Fruit fly (Drosophila melanogaster) whole organism, embryonic: ENCODE measurements around the gene CG33791.

Source experiments
- Aef1 ChIP-seq: fragments of 200-800 bp; sonication (Bioruptor generic); IDR thresholded peaks from 3 replicates; pipeline ENCODE4 v1.3.6; 2022; ENCODE audit warnings: missing biosample characterization, missing genetic modification characterization
- Awh ChIP-seq: fragments of 200-800 bp; sonication (Bioruptor generic); IDR thresholded peaks from 2 replicates; pipeline ENCODE4, ENCODE4 v1.3.6; 2022; ENCODE audit warnings: missing biosample characterization, missing genetic modification characterization
- BtbVII ChIP-seq: fragments of 200-800 bp; sonication (Bioruptor generic); optimal IDR thresholded peaks from 3 replicates; lab custom pipeline; 2017; ENCODE audit warnings: missing biosample characterization, mild to moderate bottlenecking, missing genetic modification characterization
- CG10209 ChIP-seq: fragments of 200-800 bp; sonication (Bioruptor generic); optimal IDR thresholded peaks from 3 replicates; lab custom pipeline; 2017; ENCODE audit warnings: missing biosample characterization, mild to moderate bottlenecking, missing genetic modification characterization, missing genetic modification reagents
- CG11696 ChIP-seq: fragments of 200-800 bp; sonication (Bioruptor generic); IDR thresholded peaks from 2 replicates; pipeline ENCODE4 v1.3.6; 2022; ENCODE audit warnings: missing biosample characterization, missing genetic modification characterization
- CG30403 ChIP-seq: fragments of 200-800 bp; sonication (Bioruptor generic); optimal IDR thresholded peaks from 3 replicates; lab custom pipeline; 2016; ENCODE audit warnings: missing biosample characterization, missing genetic modification characterization
- CG31365 ChIP-seq: fragments of 200-800 bp; sonication (Bioruptor generic); optimal IDR thresholded peaks from 2 replicates; lab custom pipeline; 2018; ENCODE audit warnings: missing biosample characterization, mild to moderate bottlenecking, missing genetic modification characterization
- CG3163 ChIP-seq: fragments of 200-800 bp; sonication (Bioruptor generic); optimal IDR thresholded peaks from 3 replicates; lab custom pipeline; 2016; ENCODE audit warnings: missing biosample characterization, missing genetic modification characterization
- CG32772 ChIP-seq: fragments of 200-800 bp; sonication (Bioruptor generic); IDR thresholded peaks from 2 replicates; pipeline ENCODE4 v1.3.6; 2022; ENCODE audit warnings: missing biosample characterization, missing genetic modification characterization
- CG34422 ChIP-seq: fragments of 200-800 bp; sonication (Bioruptor generic); IDR thresholded peaks from 3 replicates; pipeline ENCODE4 v1.3.6; 2022; ENCODE audit warnings: missing biosample characterization, missing genetic modification characterization
- CG42726 ChIP-seq: fragments of 200-800 bp; sonication (Bioruptor generic); IDR thresholded peaks from 2 replicates; pipeline ENCODE4 v1.3.6; 2022; ENCODE audit warnings: missing biosample characterization, missing genetic modification characterization; ENCODE audit not compliant: partially characterized antibody
- CG6813 ChIP-seq: fragments of 200-800 bp; sonication (Bioruptor generic); optimal IDR thresholded peaks from 2 replicates; lab custom pipeline; 2017; ENCODE audit warnings: missing biosample characterization, missing genetic modification characterization, mild to moderate bottlenecking, moderate library complexity, missing genetic modification reagents
- CG7357 ChIP-seq: fragments of 200-800 bp; sonication (Bioruptor generic); IDR thresholded peaks from 3 replicates; pipeline ENCODE4 v1.3.6; 2022; ENCODE audit warnings: missing biosample characterization, missing genetic modification characterization
- CG7372 ChIP-seq: fragments of 200-800 bp; sonication (Bioruptor generic); IDR thresholded peaks from 2 replicates; pipeline ENCODE4 v1.3.6; 2022; ENCODE audit warnings: missing biosample characterization, missing genetic modification characterization
- CG7839 ChIP-seq: fragments of 200-800 bp; sonication (Bioruptor generic); optimal IDR thresholded peaks from 3 replicates; lab custom pipeline; 2018; ENCODE audit warnings: missing biosample characterization, mild to moderate bottlenecking, missing genetic modification characterization, moderate library complexity
- CoRest ChIP-seq: fragments of 200-800 bp; sonication (Bioruptor generic); optimal IDR thresholded peaks from 3 replicates; lab custom pipeline; 2018; ENCODE audit warnings: missing biosample characterization, mild to moderate bottlenecking, missing genetic modification characterization, moderate library complexity
- D19B ChIP-seq: fragments of 200-800 bp; sonication (Bioruptor generic); optimal IDR thresholded peaks from 2 replicates; lab custom pipeline; 2017; ENCODE audit warnings: missing biosample characterization, mild to moderate bottlenecking, missing genetic modification characterization
- Drgx ChIP-seq: fragments of 200-800 bp; sonication (Bioruptor generic); IDR thresholded peaks from 2 replicates; pipeline ENCODE4 v1.3.6; 2022; ENCODE audit warnings: missing biosample characterization, missing genetic modification characterization
- Fer3 ChIP-seq: fragments of 200-800 bp; sonication (Bioruptor generic); optimal IDR thresholded peaks from 2 replicates; lab custom pipeline; 2018; ENCODE audit warnings: missing biosample characterization, mild to moderate bottlenecking, missing genetic modification characterization, moderate library complexity
- HLH54F ChIP-seq: fragments of 200-800 bp; sonication (Bioruptor generic); optimal IDR thresholded peaks from 3 replicates; lab custom pipeline; 2016; ENCODE audit warnings: missing biosample characterization, missing genetic modification characterization
- Hey ChIP-seq: fragments of 200-800 bp; sonication (Bioruptor generic); optimal IDR thresholded peaks from 3 replicates; lab custom pipeline; 2018; ENCODE audit warnings: missing biosample characterization, mild to moderate bottlenecking, missing genetic modification characterization
- HmgZ ChIP-seq: fragments of 200-800 bp; sonication (Bioruptor generic); optimal IDR thresholded peaks from 2 replicates; lab custom pipeline; 2018; ENCODE audit warnings: missing biosample characterization, mild to moderate bottlenecking, missing genetic modification characterization
- Hmx ChIP-seq: fragments of 200-800 bp; sonication (Bioruptor generic); optimal IDR thresholded peaks from 2 replicates; lab custom pipeline; 2016; ENCODE audit warnings: missing biosample characterization, missing genetic modification characterization
- Hr3 ChIP-seq: fragments of 200-800 bp; sonication (Bioruptor generic); optimal IDR thresholded peaks from 3 replicates; lab custom pipeline; 2016; ENCODE audit warnings: missing biosample characterization, missing genetic modification characterization
- Hr78 ChIP-seq, 2 experiments: fragments of 200-800 bp in 1 of 2; fragments of >200 bp in 1 of 2; sonication (Bioruptor generic) in 1 of 2; optimal IDR thresholded peaks; 2 replicates each; lab custom pipeline; 2017 to 2019; ENCODE audit warnings: missing biosample characterization in 2 of 2, missing genetic modification characterization in 2 of 2, mild to moderate bottlenecking in 1 of 2, moderate library complexity in 1 of 2
- Max ChIP-seq: fragments of 200-800 bp; sonication (Bioruptor generic); optimal IDR thresholded peaks from 2 replicates; lab custom pipeline; 2016; ENCODE audit warnings: missing biosample characterization, mild to moderate bottlenecking, missing genetic modification characterization
- Spps ChIP-seq: fragments of 200-800 bp; sonication (Bioruptor generic); optimal IDR thresholded peaks from 2 replicates; lab custom pipeline; 2018; ENCODE audit warnings: missing biosample characterization, mild to moderate bottlenecking, missing genetic modification characterization
- Stat92E ChIP-seq, 3 experiments: fragments of >200 bp in 2 of 3; fragments of 200-800 bp in 1 of 3; sonication (Bioruptor generic) in 1 of 3; optimal IDR thresholded peaks; 2 replicates each; lab custom pipeline; 2017 to 2019; ENCODE audit warnings: missing biosample characterization in 3 of 3, missing genetic modification characterization in 3 of 3, mild to moderate bottlenecking in 1 of 3, moderate library complexity in 1 of 3
- YL-1 ChIP-seq: fragments of 200-800 bp; sonication (Bioruptor generic); optimal IDR thresholded peaks from 3 replicates; lab custom pipeline; 2017; ENCODE audit warnings: missing biosample characterization, mild to moderate bottlenecking, missing genetic modification characterization
- abd-A ChIP-seq: fragments of 200-800 bp; sonication (Bioruptor generic); optimal IDR thresholded peaks from 3 replicates; lab custom pipeline; 2019; ENCODE audit warnings: missing biosample characterization, mild to moderate bottlenecking, missing genetic modification characterization, moderate library complexity
- aop ChIP-seq: fragments of 200-800 bp; sonication (Bioruptor generic); IDR thresholded peaks from 2 replicates; pipeline ENCODE4 v1.3.6; 2022; ENCODE audit warnings: missing biosample characterization, missing genetic modification characterization
- caup ChIP-seq: fragments of 200-800 bp; sonication (Bioruptor generic); optimal IDR thresholded peaks from 3 replicates; lab custom pipeline; 2017; ENCODE audit warnings: missing biosample characterization, mild to moderate bottlenecking, missing genetic modification characterization, moderate library complexity; ENCODE audit not compliant: severe bottlenecking
- crol ChIP-seq: fragments of 200-800 bp; sonication (Bioruptor generic); IDR thresholded peaks from 2 replicates; pipeline ENCODE4 v1.3.6; 2022; ENCODE audit warnings: missing biosample characterization, missing genetic modification characterization
- dysf ChIP-seq: fragments of 200-800 bp; sonication (Bioruptor generic); IDR thresholded peaks from 3 replicates; pipeline ENCODE4 v1.3.6; 2022; ENCODE audit warnings: missing biosample characterization, missing genetic modification characterization
- gcm2 ChIP-seq: fragments of 200-800 bp; sonication (Bioruptor generic); optimal IDR thresholded peaks from 2 replicates; lab custom pipeline; 2016; ENCODE audit warnings: missing biosample characterization, missing genetic modification characterization
- gt ChIP-seq: fragments of 200-800 bp; sonication (Bioruptor generic); IDR thresholded peaks from 2 replicates; pipeline ENCODE4 v1.3.6; 2022; ENCODE audit warnings: missing biosample characterization, missing genetic modification characterization
- hbn ChIP-seq: fragments of 200-800 bp; sonication (Bioruptor generic); IDR thresholded peaks from 2 replicates; pipeline ENCODE4 v1.3.6; 2022; ENCODE audit warnings: missing biosample characterization, missing genetic modification characterization; ENCODE audit not compliant: partially characterized antibody
- jigr1 ChIP-seq: fragments of 200-800 bp; sonication (Bioruptor generic); IDR thresholded peaks from 3 replicates; pipeline ENCODE4 v1.3.6; 2022; ENCODE audit warnings: missing biosample characterization, missing genetic modification characterization
- ken ChIP-seq: fragments of 200-800 bp; sonication (Bioruptor generic); IDR thresholded peaks from 3 replicates; pipeline ENCODE4 v1.3.6; 2022; ENCODE audit warnings: missing biosample characterization, missing genetic modification characterization
- lab ChIP-seq: fragments of 200-800 bp; sonication (Bioruptor generic); optimal IDR thresholded peaks from 3 replicates; lab custom pipeline; 2017; ENCODE audit warnings: missing biosample characterization, missing genetic modification characterization, mild to moderate bottlenecking, moderate library complexity, missing genetic modification reagents
- nom ChIP-seq: fragments of 200-800 bp; sonication (Bioruptor generic); optimal IDR thresholded peaks from 2 replicates; lab custom pipeline; 2017; ENCODE audit warnings: missing biosample characterization, missing genetic modification characterization, mild to moderate bottlenecking, moderate library complexity, missing genetic modification reagents
- pnt ChIP-seq: fragments of 200-800 bp; sonication (Bioruptor generic); optimal IDR thresholded peaks from 3 replicates; lab custom pipeline; 2016; ENCODE audit warnings: missing biosample characterization, missing genetic modification characterization
- scrt ChIP-seq: fragments of 200-800 bp; sonication (Bioruptor generic); optimal IDR thresholded peaks from 2 replicates; lab custom pipeline; 2018; ENCODE audit warnings: missing biosample characterization, mild to moderate bottlenecking, missing genetic modification characterization, moderate library complexity
- shn ChIP-seq: fragments of 200-800 bp; sonication (Bioruptor generic); optimal IDR thresholded peaks from 3 replicates; lab custom pipeline; 2016; ENCODE audit warnings: missing biosample characterization, missing genetic modification characterization
- so ChIP-seq: fragments of 200-800 bp; sonication (Bioruptor generic); IDR thresholded peaks from 3 replicates; pipeline ENCODE4 v1.3.6; 2022; ENCODE audit warnings: missing biosample characterization, missing genetic modification characterization
- tio ChIP-seq: fragments of 200-800 bp; sonication (Bioruptor generic); optimal IDR thresholded peaks from 2 replicates; lab custom pipeline; 2017; ENCODE audit warnings: missing biosample characterization, missing genetic modification characterization, inconsistent platforms
- tna ChIP-seq: fragments of 200-800 bp; sonication (Bioruptor generic); IDR thresholded peaks from 2 replicates; pipeline ENCODE4 v1.3.6; 2022; ENCODE audit warnings: missing biosample characterization, missing genetic modification characterization; ENCODE audit not compliant: partially characterized antibody
- wdn ChIP-seq: fragments of 200-800 bp; sonication (Bioruptor generic); IDR thresholded peaks from 2 replicates; pipeline ENCODE4 v1.3.6; 2022; ENCODE audit warnings: missing biosample characterization, missing genetic modification characterization
- zf30C ChIP-seq: fragments of 200-800 bp; sonication (Bioruptor generic); optimal IDR thresholded peaks from 3 replicates; lab custom pipeline; 2018; ENCODE audit warnings: missing biosample characterization, mild to moderate bottlenecking, missing genetic modification characterization

The CG33791 gene

dm6 chr3L:1576489-1577106 is 26.2 kb upstream of the CG33791 start, which contains the start of gene CG13917 (continued):
- TF ChIP-seq tna (GFP tag; lab: Robert Waterston, UW) (no peak; the same call in 1 of the 2 replicates), CG7839 (tag; lab: Kevin White, UChicago) (no peak), nom (GFP tag; lab: Kevin White, UChicago) (peak; percentile 58), dysf (GFP tag; lab: Robert Waterston, UW) (no peak), CG3163 (GFP tag; lab: Kevin White, UChicago) (no peak), caup (GFP tag; lab: Kevin White, UChicago) (no peak), so (GFP tag; lab: Robert Waterston, UW) (0 out of 3 replicates have a peak, but pooled peaks have one; percentile 17), jigr1 (no peak), Hr78 (GFP tag; optimal IDR thresholded peaks at IDR 0.05; lab: Kevin White, UChicago) (no peak), Spps (no peak), CG42726 (GFP tag; lab: Robert Waterston, UW) (0 out of 2 replicates have a peak, but pooled peaks have one; percentile 20), CG32772 (no peak), ken (GFP tag; lab: Robert Waterston, UW) (no peak), lab (peak; percentile 21), shn (no peak), tio (GFP tag; lab: Kevin White, UChicago) (no peak), gt (GFP tag; lab: Robert Waterston, UW) (no peak), scrt (no peak), Drgx (no peak), crol (GFP tag; lab: Robert Waterston, UW) (no peak), zf30C (GFP tag; lab: Kevin White, UChicago) (no peak), CG7357 (GFP tag; lab: Robert Waterston, UW) (no peak), BtbVII (GFP tag; lab: Kevin White, UChicago) (no peak), hbn (GFP tag; lab: Robert Waterston, UW) (0 out of 2 replicates have a peak, but pooled peaks have one; percentile 25), Stat92E (GFP tag; optimal IDR thresholded peaks at IDR 0.05; lab: Kevin White, UChicago) (peak in 1 of 3 experiments; percentile 39), Aef1 (GFP tag; lab: Robert Waterston, UW) (no peak), CG7372 (no peak), pnt (GFP tag; lab: Kevin White, UChicago) (no peak), YL-1 (GFP tag; lab: Kevin White, UChicago) (no peak), Awh (GFP tag; lab: Robert Waterston, UW) (no peak), abd-A (peak; percentile 27), CG11696 (GFP tag; lab: Robert Waterston, UW) (no peak), aop (GFP tag; lab: Robert Waterston, UW) (no peak), CG31365 (tag; lab: Kevin White, UChicago) (no peak), Fer3 (tag; lab: Kevin White, UChicago) (no peak), CG30403 (GFP tag; lab: Kevin White, UChicago) (no peak), Hr3 (GFP tag; lab: Kevin White, UChicago) (no peak), wdn (GFP tag; lab: Robert Waterston, UW) (no peak), HmgZ (tag; lab: Kevin White, UChicago) (peak; percentile 34), CoRest (tag; lab: Kevin White, UChicago) (peak; percentile 60), Max (GFP tag; lab: Kevin White, UChicago) (no peak), CG6813 (GFP tag; lab: Kevin White, UChicago) (no peak), CG10209 (GFP tag; lab: Kevin White, UChicago) (no peak), D19B (no peak), CG34422 (GFP tag; lab: Robert Waterston, UW) (peak; percentile 56; the same call in 1 of the 3 replicates), gcm2 (GFP tag; lab: Kevin White, UChicago) (no peak), Hmx (GFP tag; lab: Kevin White, UChicago) (no peak), HLH54F (GFP tag; lab: Kevin White, UChicago) (no peak), Hey (tag; lab: Kevin White, UChicago) (no peak)
